Worm (Caenorhabditis elegans): Measurements from ENCODE around the gene Y38H6C.21.

DNA sequence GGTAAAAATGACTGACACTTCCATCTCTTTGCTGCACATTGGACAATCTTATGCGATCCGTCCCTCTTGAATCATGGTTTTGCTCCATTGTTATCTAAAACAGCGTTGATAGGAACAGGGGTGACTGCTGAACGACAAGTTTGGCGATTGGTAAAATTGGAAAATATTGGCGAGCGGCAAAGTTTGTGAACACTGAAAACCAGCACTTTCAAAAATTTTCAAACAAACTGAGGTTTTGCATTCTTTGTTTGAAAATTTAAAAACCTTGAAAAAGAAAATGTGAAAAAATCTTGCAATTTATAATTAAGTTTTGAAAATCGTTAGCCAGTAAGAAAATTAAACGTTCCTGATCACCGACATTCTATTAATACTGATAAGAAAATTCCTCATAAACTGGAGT is 11.4 kb upstream of the Y38H6C.21 start, which contains the start of gene F26F2.3:
- no peak for TF ChIP-seq nhr-28 (tag; optimal IDR thresholded peaks at IDR 0.05)
- TF ChIP-seq ces-1 (GFP tag; optimal IDR thresholded peaks at IDR 0.05): no peak
- TF ChIP-seq lin-32 (GFP tag; optimal IDR thresholded peaks at IDR 0.05): no peak
- no peak for TF ChIP-seq ztf-11 (tag; optimal IDR thresholded peaks at IDR 0.05)
- TF ChIP-seq lsy-2 (tag; optimal IDR thresholded peaks at IDR 0.05): no peak
- no peak for TF ChIP-seq hlh-1 (tag; optimal IDR thresholded peaks at IDR 0.05)
